Worm (Caenorhabditis elegans) whole organism, early embryonic: ENCODE measurements around the gene Y17G9B.5.

Experiments
- F13C5.2 ChIP-seq: sonication (generic microtip); optimal IDR thresholded peaks from 2 replicates; lab custom pipeline; 2017; ENCODE audit warnings: mild to moderate bottlenecking, missing genetic modification characterization, inconsistent platforms, missing compliant biosample characterization
- aly-1 ChIP-seq: sonication (generic microtip); optimal IDR thresholded peaks from 2 replicates; lab custom pipeline; 2016; ENCODE audit warnings: missing genetic modification characterization, missing compliant biosample characterization
- ama-1 ChIP-seq: fragments of 150-350 bp; optimal IDR thresholded peaks from 2 replicates; lab custom pipeline; 2014
- ceh-13 ChIP-seq: fragments of 200-800 bp; sonication (Bioruptor generic); optimal IDR thresholded peaks from 2 replicates; lab custom pipeline; 2018; ENCODE audit warnings: mild to moderate bottlenecking, missing genetic modification characterization, missing compliant biosample characterization
- ets-7 ChIP-seq: sonication (generic microtip); optimal IDR thresholded peaks from 2 replicates; lab custom pipeline; 2016; ENCODE audit warnings: missing genotype, missing genetic modification characterization, missing compliant biosample characterization
- hnd-1 ChIP-seq: sonication (generic microtip); optimal IDR thresholded peaks from 2 replicates; lab custom pipeline; 2016; ENCODE audit warnings: missing genetic modification characterization, missing compliant biosample characterization
- pes-1 ChIP-seq: fragments of 200-800 bp; sonication (Bioruptor generic); IDR thresholded peaks from 2 replicates; pipeline ENCODE4 v1.3.6; 2022; ENCODE audit warnings: missing genetic modification reagents, missing genetic modification characterization, missing compliant biosample characterization
- scrt-1 ChIP-seq: fragments of 200-800 bp; sonication (Bioruptor generic); IDR thresholded peaks from 2 replicates; pipeline ENCODE4 v1.3.6; 2022; ENCODE audit warnings: missing genetic modification characterization, missing compliant biosample characterization
- sea-1 ChIP-seq: fragments of 200-800 bp; sonication (Bioruptor generic); conservative IDR thresholded peaks from 2 replicates; pipeline ENCODE4 v1.3.6; 2022; ENCODE audit warnings: missing genetic modification characterization, missing compliant biosample characterization
- tbx-11 ChIP-seq: fragments of 200-800 bp; sonication (Bioruptor generic); IDR thresholded peaks from 2 replicates; pipeline ENCODE4 v1.3.6; 2022; ENCODE audit warnings: missing genetic modification characterization, missing compliant biosample characterization
- tbx-37 ChIP-seq: fragments of 200-800 bp; sonication (Bioruptor generic); conservative IDR thresholded peaks from 2 replicates; pipeline ENCODE4 v1.3.6; 2022; ENCODE audit warnings: missing genetic modification reagents, missing genetic modification characterization, missing compliant biosample characterization
- tra-4 ChIP-seq: sonication (generic microtip); optimal IDR thresholded peaks from 2 replicates; lab custom pipeline; 2017; ENCODE audit warnings: missing genetic modification characterization, missing compliant biosample characterization

- TF ChIP-seq ets-7 (tag; lab: Kevin White, UChicago) (no peak), ama-1 (lab: Kevin White, UChicago) (no peak), F13C5.2 (no peak), aly-1 (no peak), sea-1 (GFP tag; lab: Robert Waterston, UW) (no peak), pes-1 (GFP tag; lab: Robert Waterston, UW) (no peak), tbx-37 (GFP tag; lab: Robert Waterston, UW) (no peak), ceh-13 (GFP tag; lab: Kevin White, UChicago) (no peak), tbx-11 (GFP tag; lab: Robert Waterston, UW) (no peak), hnd-1 (tag; lab: Kevin White, UChicago) (no peak), tra-4 (tag; lab: Kevin White, UChicago) (no peak), scrt-1 (GFP tag; lab: Robert Waterston, UW) (no peak)
Observed at ce11 chrIV:4749155-4749554, 885 bp upstream of the Y17G9B.5 start.
